Worm (Caenorhabditis elegans): Measurements from ENCODE around the gene M01G5.1.

DNA sequence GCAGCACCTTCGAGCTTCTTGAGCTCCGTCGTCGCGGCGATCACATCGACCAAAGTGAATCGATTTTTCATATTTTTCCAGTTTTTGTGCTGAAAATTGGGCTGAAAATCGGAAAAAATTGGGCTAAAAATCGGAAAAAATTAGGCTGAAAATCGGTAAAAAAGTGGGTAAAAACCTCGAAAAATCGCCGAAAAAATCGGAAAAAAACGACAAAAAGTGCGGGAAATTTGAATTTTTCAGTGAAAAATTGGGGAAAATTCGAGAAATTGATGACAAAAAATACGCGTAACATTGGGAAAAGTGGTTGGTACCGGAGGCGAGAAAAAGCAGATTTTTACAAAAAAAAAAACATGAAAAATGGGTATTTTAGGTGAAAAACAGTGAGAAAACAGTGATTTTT is 12.8 kb upstream of the M01G5.1 start, which contains the start of gene Y82E9BR.18:
- TF ChIP-seq snpc-4 (tag; optimal IDR thresholded peaks at IDR 0.05) (no peak), ces-1 (GFP tag; optimal IDR thresholded peaks at IDR 0.05) (no peak)
